Worm (Caenorhabditis elegans) whole organism, late embryonic: ENCODE results near the gene gmeb-1.

ENCODE experiments used
- C38D4.7 ChIP-seq: fragments of 200-800 bp; sonication (Bioruptor generic); optimal IDR thresholded peaks from 2 replicates; lab custom pipeline; 2018; ENCODE audit warnings: mild to moderate bottlenecking, missing genetic modification characterization, moderate library complexity, missing compliant biosample characterization
- ama-1 ChIP-seq: fragments of 150-350 bp; optimal IDR thresholded peaks from 2 replicates; lab custom pipeline; 2014
- ceh-18 ChIP-seq: sonication (generic microtip); optimal IDR thresholded peaks from 2 replicates; lab custom pipeline; 2016; ENCODE audit warnings: missing genetic modification characterization, missing compliant biosample characterization
- ceh-19 ChIP-seq: fragments of 200-800 bp; sonication (Bioruptor generic); optimal IDR thresholded peaks from 2 replicates; lab custom pipeline; 2018; ENCODE audit warnings: mild to moderate bottlenecking, missing genetic modification characterization, missing compliant biosample characterization
- ceh-2 ChIP-seq: sonication (generic microtip); optimal IDR thresholded peaks from 2 replicates; lab custom pipeline; 2016; ENCODE audit warnings: missing genotype, missing genetic modification characterization, missing compliant biosample characterization
- ceh-30 ChIP-seq: fragments of 150-350 bp; optimal IDR thresholded peaks from 2 replicates; lab custom pipeline; 2014; ENCODE audit warnings: missing biosample characterization, missing genetic modification characterization
- ceh-31 ChIP-seq: sonication (generic microtip); optimal IDR thresholded peaks from 2 replicates; lab custom pipeline; 2016; ENCODE audit warnings: missing genetic modification characterization, missing compliant biosample characterization
- ceh-34 ChIP-seq: sonication (generic microtip); optimal IDR thresholded peaks from 2 replicates; lab custom pipeline; 2016; ENCODE audit warnings: mild to moderate bottlenecking, missing genetic modification characterization, missing compliant biosample characterization
- ceh-45 ChIP-seq: fragments of 200-800 bp; sonication (Bioruptor generic); IDR thresholded peaks from 2 replicates; pipeline ENCODE4 v1.3.6; 2022; ENCODE audit warnings: missing genetic modification reagents, missing genetic modification characterization, missing compliant biosample characterization
- ceh-48 ChIP-seq: sonication (generic microtip); optimal IDR thresholded peaks from 2 replicates; lab custom pipeline; 2016; ENCODE audit warnings: missing genetic modification characterization, inconsistent platforms, missing compliant biosample characterization
- ceh-6 ChIP-seq: fragments of 200-800 bp; sonication (Bioruptor generic); optimal IDR thresholded peaks from 2 replicates; lab custom pipeline; 2018; ENCODE audit warnings: mild to moderate bottlenecking, missing genetic modification characterization, missing compliant biosample characterization
- che-1 ChIP-seq: sonication (generic microtip); optimal IDR thresholded peaks from 2 replicates; lab custom pipeline; 2016; ENCODE audit warnings: mild to moderate bottlenecking, missing genetic modification characterization, missing compliant biosample characterization
- dmd-4 ChIP-seq: sonication (generic microtip); optimal IDR thresholded peaks from 2 replicates; lab custom pipeline; 2016; ENCODE audit warnings: borderline replicate concordance, missing genetic modification characterization, missing compliant biosample characterization
- dve-1 ChIP-seq: sonication (generic microtip); optimal IDR thresholded peaks from 2 replicates; lab custom pipeline; 2017; ENCODE audit warnings: antibody characterized with exemption, mild to moderate bottlenecking, missing genetic modification characterization, missing compliant biosample characterization
- ets-4 ChIP-seq: sonication (generic microtip); optimal IDR thresholded peaks from 2 replicates; lab custom pipeline; 2016; ENCODE audit warnings: missing genetic modification characterization, missing compliant biosample characterization
- eyg-1 ChIP-seq: sonication (generic microtip); optimal IDR thresholded peaks from 2 replicates; lab custom pipeline; 2016; ENCODE audit warnings: missing genotype, missing genetic modification characterization, missing compliant biosample characterization
- fax-1 ChIP-seq: sonication (generic microtip); optimal IDR thresholded peaks from 2 replicates; lab custom pipeline; 2016; ENCODE audit warnings: missing genotype, missing genetic modification characterization, missing compliant biosample characterization
- fkh-10 ChIP-seq: fragments of 150-350 bp; optimal IDR thresholded peaks from 2 replicates; lab custom pipeline; 2014; ENCODE audit warnings: missing biosample characterization, missing genetic modification reagents, missing genetic modification characterization
- fkh-6 ChIP-seq: sonication (generic microtip); optimal IDR thresholded peaks from 2 replicates; lab custom pipeline; 2016; ENCODE audit warnings: missing genetic modification characterization, missing compliant biosample characterization
- hlh-13 ChIP-seq: fragments of 200-800 bp; sonication (Bioruptor generic); optimal IDR thresholded peaks from 2 replicates; lab custom pipeline; 2018; ENCODE audit warnings: mild to moderate bottlenecking, missing genetic modification characterization, missing compliant biosample characterization
- hlh-30 ChIP-seq: sonication (generic microtip); optimal IDR thresholded peaks from 2 replicates; lab custom pipeline; 2017; ENCODE audit warnings: antibody characterized with exemption, missing genetic modification characterization, missing compliant biosample characterization; ENCODE audit not compliant: insufficient read depth
- hlh-6 ChIP-seq: sonication (generic microtip); optimal IDR thresholded peaks from 2 replicates; lab custom pipeline; 2016; ENCODE audit warnings: missing genotype, missing genetic modification characterization, missing compliant biosample characterization
- hlh-8 ChIP-seq: sonication (generic microtip); optimal IDR thresholded peaks from 2 replicates; lab custom pipeline; 2016; ENCODE audit warnings: missing genotype, missing genetic modification characterization, missing compliant biosample characterization
- nfya-1 ChIP-seq: sonication (generic microtip); optimal IDR thresholded peaks from 2 replicates; lab custom pipeline; 2017; ENCODE audit warnings: missing genetic modification characterization, mild to moderate bottlenecking, missing compliant biosample characterization, antibody characterized with exemption, moderate library complexity
- nhr-232 ChIP-seq: sonication (generic microtip); optimal IDR thresholded peaks from 2 replicates; lab custom pipeline; 2016; ENCODE audit warnings: missing genetic modification characterization, missing compliant biosample characterization
- odd-2 ChIP-seq: sonication (generic microtip); optimal IDR thresholded peaks from 2 replicates; lab custom pipeline; 2017; ENCODE audit warnings: antibody characterized with exemption, mild to moderate bottlenecking, missing genetic modification characterization, missing compliant biosample characterization
- pat-9 ChIP-seq: fragments of 200-800 bp; sonication (Bioruptor generic); optimal IDR thresholded peaks from 2 replicates; lab custom pipeline; 2018; ENCODE audit warnings: mild to moderate bottlenecking, missing genetic modification characterization, moderate library complexity, missing compliant biosample characterization
- pax-1 ChIP-seq: fragments of 150-350 bp; optimal IDR thresholded peaks from 2 replicates; lab custom pipeline; 2014; ENCODE audit warnings: missing biosample characterization, missing genetic modification characterization
- pha-2 ChIP-seq: sonication (generic microtip); optimal IDR thresholded peaks from 2 replicates; lab custom pipeline; 2017; ENCODE audit warnings: mild to moderate bottlenecking, missing genetic modification characterization, missing compliant biosample characterization
- pqm-1 ChIP-seq: sonication (generic microtip); optimal IDR thresholded peaks from 2 replicates; lab custom pipeline; 2016; ENCODE audit warnings: missing genetic modification characterization, missing compliant biosample characterization
- pros-1 ChIP-seq: fragments of 150-350 bp; optimal IDR thresholded peaks from 2 replicates; lab custom pipeline; 2014; ENCODE audit warnings: missing biosample characterization, missing genetic modification reagents, missing genetic modification characterization
- sox-2 ChIP-seq: fragments of 200-800 bp; sonication (Bioruptor generic); IDR thresholded peaks from 2 replicates; pipeline ENCODE4 v1.3.6; 2022; ENCODE audit warnings: missing genetic modification reagents, missing genetic modification characterization, missing compliant biosample characterization
- sox-4 ChIP-seq: sonication (generic microtip); optimal IDR thresholded peaks from 2 replicates; lab custom pipeline; 2017; ENCODE audit warnings: mild to moderate bottlenecking, missing genetic modification characterization, inconsistent platforms, missing compliant biosample characterization
- syd-9 ChIP-seq: sonication (generic microtip); optimal IDR thresholded peaks from 2 replicates; lab custom pipeline; 2016; ENCODE audit warnings: mild to moderate bottlenecking, missing genetic modification characterization, moderate library complexity, missing compliant biosample characterization
- tbx-7 ChIP-seq: sonication (generic microtip); optimal IDR thresholded peaks from 2 replicates; lab custom pipeline; 2016; ENCODE audit warnings: missing genotype, missing genetic modification characterization, missing compliant biosample characterization
- ttx-3 ChIP-seq: sonication (generic microtip); optimal IDR thresholded peaks from 2 replicates; lab custom pipeline; 2016; ENCODE audit warnings: missing genetic modification reagents, missing genetic modification characterization, missing compliant biosample characterization
- unc-55 ChIP-seq: sonication (generic microtip); optimal IDR thresholded peaks from 2 replicates; lab custom pipeline; 2017; ENCODE audit warnings: missing biosample characterization, missing genetic modification reagents, missing genetic modification characterization
- zip-5 ChIP-seq: sonication (generic microtip); optimal IDR thresholded peaks from 2 replicates; lab custom pipeline; 2016; ENCODE audit warnings: missing genetic modification characterization, missing compliant biosample characterization
- ztf-16 ChIP-seq: sonication (generic microtip); optimal IDR thresholded peaks from 2 replicates; lab custom pipeline; 2017; ENCODE audit warnings: missing genetic modification characterization, missing compliant biosample characterization

Gene gmeb-1

ce11 chrII:19238-19637, at the start of gene gmeb-1:
Gene gmeb-1, plus strand, starts transcription at chrII:19538.
- TF ChIP-seq fkh-10 (no peak), ceh-48 (tag; lab: Kevin White, UChicago) (no peak), ceh-19 (GFP tag; lab: Kevin White, UChicago) (no peak), pha-2 (tag; lab: Kevin White, UChicago) (no peak), nfya-1 (no peak), ceh-18 (no peak), ceh-6 (GFP tag; lab: Kevin White, UChicago) (no peak), C38D4.7 (GFP tag; lab: Kevin White, UChicago) (no peak), fax-1 (tag; lab: Kevin White, UChicago) (no peak)

ce11 chrII:586-985, 18.8 kb upstream of the gmeb-1 start:
- TF ChIP-seq ceh-6 (GFP tag; lab: Kevin White, UChicago) (no peak), sox-2 (GFP tag; lab: Robert Waterston, UW) (no peak), hlh-13 (GFP tag; lab: Kevin White, UChicago) (no peak), ceh-2 (tag; lab: Kevin White, UChicago) (no peak), pros-1 (tag; lab: Kevin White, UChicago) (no peak), ttx-3 (tag; lab: Kevin White, UChicago) (no peak), pax-1 (tag; lab: Kevin White, UChicago) (no peak), fkh-10 (no peak), ama-1 (lab: Kevin White, UChicago) (no peak), dve-1 (no peak), ceh-34 (tag; lab: Kevin White, UChicago) (no peak)

DNA sequence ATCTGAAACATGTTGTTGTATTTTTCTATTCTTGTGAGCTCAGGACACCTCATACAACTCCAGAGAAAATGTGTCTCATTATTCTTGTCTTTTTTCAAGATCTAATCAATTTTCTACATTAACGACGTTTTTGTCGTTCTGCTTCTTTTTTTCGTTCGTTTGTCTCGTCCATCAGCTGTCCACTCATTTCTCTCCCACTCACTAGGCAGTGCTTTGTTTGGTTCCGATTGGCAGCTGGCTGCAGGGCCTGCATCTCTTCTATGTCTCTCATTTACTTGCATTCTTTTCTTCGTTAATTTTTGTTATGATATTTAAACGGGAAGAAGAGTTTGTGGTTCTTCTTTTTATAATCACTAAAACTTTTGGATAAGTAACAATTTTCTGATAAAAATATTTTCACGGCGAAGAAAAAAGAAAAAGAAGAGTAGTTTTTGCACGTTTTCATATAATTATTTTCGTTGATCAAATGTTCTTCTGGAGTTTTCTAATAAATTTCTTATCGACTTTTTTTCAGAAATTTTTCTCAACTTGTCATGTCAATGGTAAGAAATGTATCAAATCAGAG, 17.9 kb upstream of the gmeb-1 start, which contains the start of gene 2L52.1:
Gene 2L52.1 (plus strand): TSS at position 515 of the 565 bp plus-strand sequence.
- TF ChIP-seq hlh-8 = no peak
- no peak for TF ChIP-seq syd-9
- TF ChIP-seq unc-55 (GFP tag; lab: Kevin White, UChicago) = peak; percentile 32
- peak; percentile 15 for TF ChIP-seq ceh-31 (tag; lab: Kevin White, UChicago)
- TF ChIP-seq nfya-1 = peak; percentile 61
- TF ChIP-seq, all 69 proteins: peak for 3

DNA sequence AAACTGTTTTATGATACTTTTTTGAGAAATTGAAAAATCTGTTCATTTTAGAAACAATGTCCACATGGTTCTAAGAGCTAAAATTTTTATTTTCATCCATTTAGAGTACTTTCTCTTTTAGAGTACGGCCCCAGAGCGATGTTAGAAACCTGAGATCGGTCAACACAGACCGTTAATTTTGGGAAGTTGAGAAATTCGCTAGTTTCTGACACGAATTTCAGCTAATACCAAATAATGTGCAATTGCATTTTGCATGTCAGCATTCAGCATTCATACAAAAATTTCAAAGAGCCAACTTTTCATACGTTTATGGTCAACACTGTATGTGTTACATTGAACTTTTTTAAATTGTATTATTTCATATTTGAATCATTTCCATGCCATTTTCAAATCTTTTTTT, 14.5 kb upstream of the gmeb-1 start:
- TF ChIP-seq dve-1 (no peak), ceh-19 (GFP tag; lab: Kevin White, UChicago) (no peak), fkh-6 (tag; lab: Kevin White, UChicago) (no peak), ceh-45 (GFP tag; lab: Robert Waterston, UW) (no peak), pat-9 (tag; lab: Kevin White, UChicago) (no peak), ama-1 (lab: Kevin White, UChicago) (no peak), ets-4 (tag; lab: Kevin White, UChicago) (no peak), hlh-30 (tag; lab: Kevin White, UChicago) (no peak), ceh-34 (tag; lab: Kevin White, UChicago) (no peak), che-1 (tag; lab: Kevin White, UChicago) (no peak), ceh-2 (tag; lab: Kevin White, UChicago) (no peak), hlh-6 (tag; lab: Kevin White, UChicago) (no peak)

ce11 chrII:6349-6748, 13.0 kb upstream of the gmeb-1 start, which contains the start of gene osta-1:
Gene osta-1, plus strand, starts transcription at chrII:6657.
- no peak for TF ChIP-seq dve-1
- no peak for TF ChIP-seq hlh-6 (tag; lab: Kevin White, UChicago)
- no peak for TF ChIP-seq sox-4 (tag; lab: Kevin White, UChicago)
- no peak for TF ChIP-seq hlh-8

ce11 chrII:8212-8611, 11.1 kb upstream of the gmeb-1 start:
- TF ChIP-seq zip-5 (no peak), fkh-6 (tag; lab: Kevin White, UChicago) (no peak), pros-1 (tag; lab: Kevin White, UChicago) (no peak), pqm-1 (tag; lab: Kevin White, UChicago) (no peak), eyg-1 (tag; lab: Kevin White, UChicago) (no peak), ceh-30 (tag; lab: Kevin White, UChicago) (no peak), ceh-2 (tag; lab: Kevin White, UChicago) (no peak), ztf-16 (no peak), dmd-4 (no peak), odd-2 (no peak), ceh-48 (tag; lab: Kevin White, UChicago) (no peak), nhr-232 (tag; lab: Kevin White, UChicago) (no peak), tbx-7 (tag; lab: Kevin White, UChicago) (no peak)
- TF ChIP-seq, all 69 proteins: peak for 0
